Worm (Caenorhabditis elegans) whole organism, late embryonic: ENCODE measurements around the gene C08F8.15.

ENCODE experiments used
- F13H6.1 ChIP-seq: sonication (generic microtip); optimal IDR thresholded peaks from 2 replicates; lab custom pipeline; 2016; ENCODE audit warnings: missing genetic modification characterization, missing compliant biosample characterization
- T23F11.4 ChIP-seq: fragments of 200-800 bp; sonication (Bioruptor generic); optimal IDR thresholded peaks from 2 replicates; lab custom pipeline; 2018; ENCODE audit warnings: mild to moderate bottlenecking, missing genetic modification characterization, missing compliant biosample characterization
- ahr-1 ChIP-seq: sonication (generic microtip); optimal IDR thresholded peaks from 2 replicates; lab custom pipeline; 2016; ENCODE audit warnings: missing genetic modification characterization, missing compliant biosample characterization
- ama-1 ChIP-seq: fragments of 150-350 bp; optimal IDR thresholded peaks from 2 replicates; lab custom pipeline; 2014
- ceh-22 ChIP-seq: sonication (generic microtip); optimal IDR thresholded peaks from 2 replicates; lab custom pipeline; 2017; ENCODE audit warnings: missing biosample characterization, missing genetic modification characterization
- ceh-30 ChIP-seq: fragments of 150-350 bp; optimal IDR thresholded peaks from 2 replicates; lab custom pipeline; 2014; ENCODE audit warnings: missing biosample characterization, missing genetic modification characterization
- ceh-31 ChIP-seq: sonication (generic microtip); optimal IDR thresholded peaks from 2 replicates; lab custom pipeline; 2016; ENCODE audit warnings: missing genetic modification characterization, missing compliant biosample characterization
- pros-1 ChIP-seq: fragments of 150-350 bp; optimal IDR thresholded peaks from 2 replicates; lab custom pipeline; 2014; ENCODE audit warnings: missing biosample characterization, missing genetic modification reagents, missing genetic modification characterization
- ref-2 ChIP-seq: sonication (generic microtip); optimal IDR thresholded peaks from 2 replicates; lab custom pipeline; 2016; ENCODE audit warnings: missing genetic modification characterization, missing compliant biosample characterization
- sdc-2 ChIP-seq: sonication (generic microtip); optimal IDR thresholded peaks from 2 replicates; lab custom pipeline; 2016; ENCODE audit warnings: missing genotype, missing genetic modification characterization, missing compliant biosample characterization
- tbx-7 ChIP-seq: sonication (generic microtip); optimal IDR thresholded peaks from 2 replicates; lab custom pipeline; 2016; ENCODE audit warnings: missing genotype, missing genetic modification characterization, missing compliant biosample characterization
- unc-86 ChIP-seq: sonication (generic microtip); optimal IDR thresholded peaks from 2 replicates; lab custom pipeline; 2016; ENCODE audit warnings: missing genetic modification characterization, missing compliant biosample characterization

- TF ChIP-seq F13H6.1 (no peak), T23F11.4 (GFP tag; lab: Kevin White, UChicago) (no peak), ama-1 (lab: Kevin White, UChicago) (no peak), unc-86 (tag; lab: Kevin White, UChicago) (no peak), pros-1 (tag; lab: Kevin White, UChicago) (no peak), ahr-1 (tag; lab: Kevin White, UChicago) (no peak), tbx-7 (tag; lab: Kevin White, UChicago) (no peak), ref-2 (tag; lab: Kevin White, UChicago) (no peak), sdc-2 (tag; lab: Kevin White, UChicago) (no peak), ceh-31 (tag; lab: Kevin White, UChicago) (no peak), ceh-30 (tag; lab: Kevin White, UChicago) (no peak), ceh-22 (tag; lab: Kevin White, UChicago) (no peak)
Measured at ce11 chrIV:11183991-11184390, 23.4 kb upstream of the C08F8.15 start, which contains the start of gene nuaf-3.
